Fruit fly (Drosophila melanogaster) S2 (cell line): ENCODE results near the gene CG1607.

Experiments used
- CG8478 ChIP-seq: fragments of >200 bp; optimal IDR thresholded peaks from 2 replicates; lab custom pipeline; 2018
- CTCF ChIP-seq, 2 experiments: fragments of >200 bp; optimal IDR thresholded peaks; 2 replicates each; lab custom pipeline; 2018

dm6 chr3R:31409627-31410201 is 27.8 kb downstream of the CG1607 start:
- no peak for TF ChIP-seq CG8478 (lab: Kevin White, UChicago)
- no peak for TF ChIP-seq CTCF (optimal IDR thresholded peaks at IDR 0.05; lab: Kevin White, UChicago)
